Worm (Caenorhabditis elegans): ENCODE results near the gene ncx-9.

Gene ncx-9

ce11 chrV:4995155-4995554, at the start of gene ncx-9:
ncx-9 (minus strand) TSS chrV:4995255.
- TF ChIP-seq flt-1 (GFP tag; IDR thresholded peaks at IDR 0.05) (no peak), sea-1 (GFP tag; conservative IDR thresholded peaks at IDR 0.05) (no peak), B0310.2 (tag; optimal IDR thresholded peaks at IDR 0.05) (no peak), tbx-11 (GFP tag; IDR thresholded peaks at IDR 0.05) (no peak), hmg-4 (GFP tag; optimal IDR thresholded peaks at IDR 0.05) (no peak), ets-7 (tag; optimal IDR thresholded peaks at IDR 0.05) (no peak), hnd-1 (tag; optimal IDR thresholded peaks at IDR 0.05) (no peak), pes-1 (GFP tag; IDR thresholded peaks at IDR 0.05) (no peak), F13C5.2 (tag; optimal IDR thresholded peaks at IDR 0.05) (no peak), ceh-13 (GFP tag; optimal IDR thresholded peaks at IDR 0.05) (no peak)

ce11 chrV:5040925-5041324, 45.9 kb upstream of the ncx-9 start, which contains the start of gene K11D12.8:
K11D12.8 (minus strand) TSS chrV:5041001.
- TF ChIP-seq tbx-37 (GFP tag; conservative IDR thresholded peaks at IDR 0.05) (no peak), F13C5.2 (tag; optimal IDR thresholded peaks at IDR 0.05) (no peak), hmbx-1 (tag; optimal IDR thresholded peaks at IDR 0.05) (no peak), sea-1 (GFP tag; conservative IDR thresholded peaks at IDR 0.05) (no peak), tra-4 (tag; optimal IDR thresholded peaks at IDR 0.05) (no peak), aly-1 (tag; optimal IDR thresholded peaks at IDR 0.05) (no peak), ceh-13 (GFP tag; optimal IDR thresholded peaks at IDR 0.05) (no peak), flt-1 (GFP tag; IDR thresholded peaks at IDR 0.05) (no peak), ets-7 (tag; optimal IDR thresholded peaks at IDR 0.05) (no peak), scrt-1 (GFP tag; IDR thresholded peaks at IDR 0.05) (no peak)

ce11 chrV:5039559-5039958, 44.5 kb upstream of the ncx-9 start, which contains the start of gene K11D12.11:
K11D12.11 (minus strand) TSS chrV:5039600.
- TF ChIP-seq hmg-4 (GFP tag; optimal IDR thresholded peaks at IDR 0.05) = no peak

- TF ChIP-seq ama-1 (optimal IDR thresholded peaks at IDR 0.05) = no peak
- TF ChIP-seq hmbx-1 (tag; optimal IDR thresholded peaks at IDR 0.05) = no peak
- TF ChIP-seq hnd-1 (tag; optimal IDR thresholded peaks at IDR 0.05) = no peak
- no peak for TF ChIP-seq B0310.2 (tag; optimal IDR thresholded peaks at IDR 0.05)
- no peak for TF ChIP-seq F13C5.2 (tag; optimal IDR thresholded peaks at IDR 0.05)
- no peak for TF ChIP-seq pes-1 (GFP tag; IDR thresholded peaks at IDR 0.05)
- no peak for TF ChIP-seq tra-4 (tag; optimal IDR thresholded peaks at IDR 0.05)
- TF ChIP-seq ceh-13 (GFP tag; optimal IDR thresholded peaks at IDR 0.05) = no peak
- no peak for TF ChIP-seq flt-1 (GFP tag; IDR thresholded peaks at IDR 0.05)
- TF ChIP-seq hmg-4 (GFP tag; optimal IDR thresholded peaks at IDR 0.05) = no peak
- no peak for TF ChIP-seq tbx-37 (GFP tag; conservative IDR thresholded peaks at IDR 0.05)
- TF ChIP-seq aly-1 (tag; optimal IDR thresholded peaks at IDR 0.05) = no peak
- no peak for TF ChIP-seq scrt-1 (GFP tag; IDR thresholded peaks at IDR 0.05)
- TF ChIP-seq ceh-36 (tag; optimal IDR thresholded peaks at IDR 0.05) = no peak
- no peak for TF ChIP-seq tbx-11 (GFP tag; IDR thresholded peaks at IDR 0.05)
- TF ChIP-seq ets-7 (tag; optimal IDR thresholded peaks at IDR 0.05) = no peak
- no peak for TF ChIP-seq sea-1 (GFP tag; conservative IDR thresholded peaks at IDR 0.05)
Observed at ce11 chrV:5038449-5038848, 43.4 kb upstream of the ncx-9 start.

- TF ChIP-seq tra-4 (tag; optimal IDR thresholded peaks at IDR 0.05) = no peak
- TF ChIP-seq hmbx-1 (tag; optimal IDR thresholded peaks at IDR 0.05) = no peak
- no peak for TF ChIP-seq ama-1 (optimal IDR thresholded peaks at IDR 0.05)
- TF ChIP-seq B0310.2 (tag; optimal IDR thresholded peaks at IDR 0.05) = no peak
- no peak for TF ChIP-seq aly-1 (tag; optimal IDR thresholded peaks at IDR 0.05)
- no peak for TF ChIP-seq tbx-37 (GFP tag; conservative IDR thresholded peaks at IDR 0.05)
- TF ChIP-seq scrt-1 (GFP tag; IDR thresholded peaks at IDR 0.05) = no peak
- no peak for TF ChIP-seq tbx-11 (GFP tag; IDR thresholded peaks at IDR 0.05)
- TF ChIP-seq pes-1 (GFP tag; IDR thresholded peaks at IDR 0.05) = no peak
- no peak for TF ChIP-seq sea-1 (GFP tag; conservative IDR thresholded peaks at IDR 0.05)
- no peak for TF ChIP-seq hnd-1 (tag; optimal IDR thresholded peaks at IDR 0.05)
- no peak for TF ChIP-seq ceh-36 (tag; optimal IDR thresholded peaks at IDR 0.05)
- TF ChIP-seq ceh-13 (GFP tag; optimal IDR thresholded peaks at IDR 0.05) = no peak
- TF ChIP-seq hmg-4 (GFP tag; optimal IDR thresholded peaks at IDR 0.05) = no peak
- no peak for TF ChIP-seq flt-1 (GFP tag; IDR thresholded peaks at IDR 0.05)
- TF ChIP-seq ets-7 (tag; optimal IDR thresholded peaks at IDR 0.05) = no peak
- no peak for TF ChIP-seq F13C5.2 (tag; optimal IDR thresholded peaks at IDR 0.05)
Observed at ce11 chrV:5036364-5036763, 41.3 kb upstream of the ncx-9 start, which contains the start of gene K11D12.7. K11D12.7 (minus strand) TSS chrV:5036464.

ce11 chrV:5035058-5035457, 40.0 kb upstream of the ncx-9 start, which contains the start of gene K11D12.6:
K11D12.6 (minus strand) TSS chrV:5035158.
- TF ChIP-seq ceh-13 (GFP tag; optimal IDR thresholded peaks at IDR 0.05) (no peak), F13C5.2 (tag; optimal IDR thresholded peaks at IDR 0.05) (no peak), tbx-37 (GFP tag; conservative IDR thresholded peaks at IDR 0.05) (no peak), scrt-1 (GFP tag; IDR thresholded peaks at IDR 0.05) (no peak), tra-4 (tag; optimal IDR thresholded peaks at IDR 0.05) (no peak), hmg-4 (GFP tag; optimal IDR thresholded peaks at IDR 0.05) (no peak), sea-1 (GFP tag; conservative IDR thresholded peaks at IDR 0.05) (no peak), hmbx-1 (tag; optimal IDR thresholded peaks at IDR 0.05) (no peak), aly-1 (tag; optimal IDR thresholded peaks at IDR 0.05) (no peak)

- TF ChIP-seq hmg-4 (GFP tag; optimal IDR thresholded peaks at IDR 0.05) (no peak), tbx-11 (GFP tag; IDR thresholded peaks at IDR 0.05) (no peak), hnd-1 (tag; optimal IDR thresholded peaks at IDR 0.05) (no peak), aly-1 (tag; optimal IDR thresholded peaks at IDR 0.05) (no peak), tbx-37 (GFP tag; conservative IDR thresholded peaks at IDR 0.05) (no peak), tra-4 (tag; optimal IDR thresholded peaks at IDR 0.05) (no peak), pes-1 (GFP tag; IDR thresholded peaks at IDR 0.05) (no peak), ceh-13 (GFP tag; optimal IDR thresholded peaks at IDR 0.05) (no peak), scrt-1 (GFP tag; IDR thresholded peaks at IDR 0.05) (no peak), ama-1 (optimal IDR thresholded peaks at IDR 0.05) (no peak), flt-1 (GFP tag; IDR thresholded peaks at IDR 0.05) (no peak), ets-7 (tag; optimal IDR thresholded peaks at IDR 0.05) (no peak), F13C5.2 (tag; optimal IDR thresholded peaks at IDR 0.05) (no peak), hmbx-1 (tag; optimal IDR thresholded peaks at IDR 0.05) (no peak), sea-1 (GFP tag; conservative IDR thresholded peaks at IDR 0.05) (no peak), B0310.2 (tag; optimal IDR thresholded peaks at IDR 0.05) (no peak), ceh-36 (tag; optimal IDR thresholded peaks at IDR 0.05) (no peak)
Observed at ce11 chrV:5033099-5033498, 38.0 kb upstream of the ncx-9 start, which contains the start of gene K11D12.13. K11D12.13 (plus strand) TSS chrV:5033399.

Measured in whole organism, early embryonic.